Worm (Caenorhabditis elegans) whole organism, L2 larva: ENCODE data around the gene F52C6.3.

ENCODE experiments used
- alr-1 ChIP-seq: fragments of 150-350 bp; optimal IDR thresholded peaks from 2 replicates; lab custom pipeline; 2014; ENCODE audit warnings: missing biosample characterization, missing genetic modification characterization
- aly-2 ChIP-seq: fragments of 150-350 bp; optimal IDR thresholded peaks from 2 replicates; lab custom pipeline; 2014; ENCODE audit warnings: missing biosample characterization, missing genetic modification characterization
- ama-1 ChIP-seq: fragments of 150-350 bp; optimal IDR thresholded peaks from 2 replicates; lab custom pipeline; 2018; ENCODE audit warnings: inconsistent platforms
- fos-1 ChIP-seq: fragments of 150-350 bp; optimal IDR thresholded peaks from 2 replicates; lab custom pipeline; 2014; ENCODE audit warnings: missing biosample characterization, missing genetic modification characterization
- skn-1 ChIP-seq: sonication (generic microtip); optimal IDR thresholded peaks from 2 replicates; lab custom pipeline; 2017; ENCODE audit warnings: missing biosample characterization, missing genetic modification characterization

DNA sequence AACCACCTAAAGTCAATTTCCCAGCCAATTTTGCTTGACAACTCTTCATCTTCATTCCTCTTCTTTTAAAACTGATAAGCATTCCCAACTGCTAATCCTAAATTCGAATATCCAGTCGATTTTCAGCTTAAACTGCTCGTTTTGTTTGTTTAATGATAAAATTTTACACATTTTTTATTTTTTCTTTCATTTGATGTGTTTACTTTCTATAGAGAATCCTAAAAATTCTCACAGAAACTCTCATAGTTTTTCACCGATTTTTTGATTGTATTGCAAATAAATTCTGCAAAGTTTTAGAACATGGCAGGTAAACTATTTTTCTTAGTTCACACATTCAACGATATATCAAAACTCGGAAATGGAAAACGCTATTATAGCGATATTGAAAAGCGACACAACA lies 28.8 kb upstream of the F52C6.3 start, which contains the start of gene math-25:
- no peak for TF ChIP-seq skn-1 (tag; lab: Kevin White, UChicago)
- no peak for TF ChIP-seq ama-1
- no peak for TF ChIP-seq aly-2
- TF ChIP-seq fos-1 (tag; lab: Kevin White, UChicago): no peak
- no peak for TF ChIP-seq alr-1 (tag; lab: Kevin White, UChicago)
